Worm (Caenorhabditis elegans) whole organism, L2 larva: ENCODE measurements around the gene lin-24.
"Not testable (repeated sequence)": the region's sequence is repeated elsewhere in the genome, so short reads cannot be mapped to it uniquely, and the experiment has no call there.

Experiments
- C34F6.9 ChIP-seq: fragments of 150-350 bp; optimal IDR thresholded peaks from 2 replicates; lab custom pipeline; 2014; ENCODE audit warnings: missing biosample characterization, missing genetic modification characterization
- R02D3.7 ChIP-seq: fragments of 150-350 bp; optimal IDR thresholded peaks from 2 replicates; lab custom pipeline; 2014; ENCODE audit warnings: missing biosample characterization, missing genetic modification characterization
- Y55F3AM.14 ChIP-seq: fragments of 200-800 bp; sonication (Bioruptor generic); optimal IDR thresholded peaks from 2 replicates; lab custom pipeline; 2018; ENCODE audit warnings: mild to moderate bottlenecking, missing genetic modification characterization, missing compliant biosample characterization
- ZK546.5 ChIP-seq: sonication (generic microtip); optimal IDR thresholded peaks from 2 replicates; lab custom pipeline; 2017; ENCODE audit warnings: missing biosample characterization, missing genetic modification characterization
- aly-2 ChIP-seq: fragments of 150-350 bp; optimal IDR thresholded peaks from 2 replicates; lab custom pipeline; 2014; ENCODE audit warnings: missing biosample characterization, missing genetic modification characterization
- ama-1 ChIP-seq: fragments of 150-350 bp; optimal IDR thresholded peaks from 2 replicates; lab custom pipeline; 2018; ENCODE audit warnings: inconsistent platforms
- dmd-4 ChIP-seq: sonication (generic microtip); optimal IDR thresholded peaks from 2 replicates; lab custom pipeline; 2017; ENCODE audit warnings: missing biosample characterization, missing genetic modification characterization
- egl-27 ChIP-seq: sonication (generic microtip); optimal IDR thresholded peaks from 3 replicates; lab custom pipeline; 2017; ENCODE audit warnings: missing biosample characterization, missing genetic modification reagents, missing genetic modification characterization
- elt-1 ChIP-seq: fragments of 150-350 bp; optimal IDR thresholded peaks from 2 replicates; lab custom pipeline; 2014; ENCODE audit warnings: missing biosample characterization, missing genetic modification characterization
- elt-3 ChIP-seq: sonication (generic microtip); optimal IDR thresholded peaks from 2 replicates; lab custom pipeline; 2017; ENCODE audit warnings: missing biosample characterization, missing genetic modification characterization
- fos-1 ChIP-seq: fragments of 150-350 bp; optimal IDR thresholded peaks from 2 replicates; lab custom pipeline; 2014; ENCODE audit warnings: missing biosample characterization, missing genetic modification characterization
- lin-11 ChIP-seq: fragments of 150-350 bp; sonication (generic microtip); optimal IDR thresholded peaks from 2 replicates; lab custom pipeline; 2014; ENCODE audit warnings: missing biosample characterization, missing genetic modification characterization, inconsistent platforms, mixed read lengths
- lin-13 ChIP-seq: fragments of 150-350 bp; optimal IDR thresholded peaks from 2 replicates; lab custom pipeline; 2014; ENCODE audit warnings: missing biosample characterization, missing genetic modification reagents, missing genetic modification characterization
- lsy-2 ChIP-seq, 2 experiments: fragments of 150-350 bp in 1 of 2; sonication (generic microtip) in 1 of 2; optimal IDR thresholded peaks; 2 replicates each; lab custom pipeline; 2014 to 2017; ENCODE audit warnings: missing biosample characterization in 2 of 2, missing genetic modification characterization in 2 of 2
- mab-5 ChIP-seq: fragments of 150-350 bp; optimal IDR thresholded peaks from 2 replicates; lab custom pipeline; 2014; ENCODE audit warnings: missing biosample characterization, missing genetic modification characterization
- mbf-1 ChIP-seq: sonication (generic microtip); optimal IDR thresholded peaks from 2 replicates; lab custom pipeline; 2017; ENCODE audit warnings: missing biosample characterization, missing genetic modification characterization
- nhr-10 ChIP-seq: sonication (generic microtip); optimal IDR thresholded peaks from 2 replicates; lab custom pipeline; 2017; ENCODE audit warnings: missing biosample characterization, missing genetic modification characterization
- nhr-11 ChIP-seq: fragments of 150-350 bp; optimal IDR thresholded peaks from 2 replicates; lab custom pipeline; 2014; ENCODE audit warnings: missing biosample characterization, missing genetic modification characterization
- nhr-12 ChIP-seq: fragments of 150-350 bp; optimal IDR thresholded peaks from 2 replicates; lab custom pipeline; 2014; ENCODE audit warnings: missing biosample characterization, missing genetic modification characterization
- nhr-129 ChIP-seq: fragments of 150-350 bp; optimal IDR thresholded peaks from 2 replicates; lab custom pipeline; 2014; ENCODE audit warnings: missing biosample characterization, missing genetic modification characterization
- nhr-21 ChIP-seq: fragments of 150-350 bp; optimal IDR thresholded peaks from 2 replicates; lab custom pipeline; 2014; ENCODE audit warnings: missing biosample characterization, missing genetic modification characterization
- nhr-25 ChIP-seq: fragments of 150-350 bp; sonication (generic microtip); optimal IDR thresholded peaks from 3 replicates; lab custom pipeline; 2014; ENCODE audit warnings: missing biosample characterization, missing genetic modification characterization
- nhr-77 ChIP-seq: fragments of 150-350 bp; optimal IDR thresholded peaks from 2 replicates; lab custom pipeline; 2014; ENCODE audit warnings: missing biosample characterization, missing genetic modification characterization
- sem-4 ChIP-seq: fragments of 150-350 bp; optimal IDR thresholded peaks from 2 replicates; lab custom pipeline; 2014; ENCODE audit warnings: missing biosample characterization, missing genetic modification reagents, missing genetic modification characterization
- skn-1 ChIP-seq: sonication (generic microtip); optimal IDR thresholded peaks from 2 replicates; lab custom pipeline; 2017; ENCODE audit warnings: missing biosample characterization, missing genetic modification characterization
- sma-9 ChIP-seq, 2 experiments: fragments of 150-350 bp in 1 of 2; sonication (generic microtip) in 1 of 2; optimal IDR thresholded peaks; 2 replicates each; lab custom pipeline; 2014 to 2016; ENCODE audit warnings: missing genetic modification characterization in 2 of 2, mild to moderate bottlenecking in 1 of 2, missing biosample characterization in 1 of 2, missing compliant biosample characterization in 1 of 2, missing genetic modification reagents in 1 of 2, moderate library complexity in 1 of 2
- snpc-4 ChIP-seq: fragments of 150-350 bp; optimal IDR thresholded peaks from 2 replicates; lab custom pipeline; 2014; ENCODE audit warnings: missing biosample characterization, missing genetic modification characterization
- unc-39 ChIP-seq: fragments of 150-350 bp; optimal IDR thresholded peaks from 2 replicates; lab custom pipeline; 2014; ENCODE audit warnings: missing biosample characterization, missing genetic modification characterization
- unc-55 ChIP-seq: fragments of 150-350 bp; sonication (generic microtip); optimal IDR thresholded peaks from 3 replicates; lab custom pipeline; 2014; ENCODE audit warnings: missing biosample characterization, missing genetic modification reagents, missing genetic modification characterization
- zag-1 ChIP-seq: fragments of 150-350 bp; optimal IDR thresholded peaks from 2 replicates; lab custom pipeline; 2014; ENCODE audit warnings: missing biosample characterization, missing genetic modification characterization
- ztf-1 ChIP-seq: fragments of 200-800 bp; sonication (Bioruptor generic); conservative IDR thresholded peaks from 2 replicates; pipeline ENCODE4 v1.3.6; 2022; ENCODE audit warnings: missing genetic modification characterization, missing compliant biosample characterization
- ztf-11 ChIP-seq: sonication (generic microtip); optimal IDR thresholded peaks from 2 replicates; lab custom pipeline; 2017; ENCODE audit warnings: missing biosample characterization, missing genetic modification characterization
- ztf-4 ChIP-seq: fragments of 150-350 bp; optimal IDR thresholded peaks from 2 replicates; lab custom pipeline; 2014; ENCODE audit warnings: missing biosample characterization, missing genetic modification characterization

Gene lin-24

ce11 chrIV:12131308-12132072 lies 2.2 kb downstream of the lin-24 start:
- TF ChIP-seq nhr-21 (tag; lab: Kevin White, UChicago), result no peak
- no peak for TF ChIP-seq elt-1 (tag; lab: Kevin White, UChicago)
- TF ChIP-seq ztf-11 (tag; lab: Kevin White, UChicago), result no peak
- TF ChIP-seq ztf-4 (tag; lab: Kevin White, UChicago), result no peak
- no peak for TF ChIP-seq nhr-77 (tag; lab: Kevin White, UChicago)
- no peak for TF ChIP-seq sem-4 (tag; lab: Kevin White, UChicago)
- peak; percentile 11 for TF ChIP-seq nhr-129 (tag; lab: Kevin White, UChicago)
- peak; percentile 59 for TF ChIP-seq snpc-4 (tag; lab: Kevin White, UChicago)
- no peak for TF ChIP-seq ztf-1 (GFP tag; lab: Robert Waterston, UW)
- TF ChIP-seq dmd-4 (tag; lab: Kevin White, UChicago), result no peak
- no peak for TF ChIP-seq egl-27
- no peak for TF ChIP-seq elt-3

ce11 chrIV:12133776-12134175 lies 4.5 kb downstream of the lin-24 start:
- TF ChIP-seq nhr-129 (tag; lab: Kevin White, UChicago), result peak; percentile 13
- TF ChIP-seq egl-27, result no peak

ce11 chrIV:12134991-12135390 lies 5.7 kb downstream of the lin-24 start:
- TF ChIP-seq unc-39 (tag; lab: Kevin White, UChicago) (no peak), zag-1 (tag; lab: Kevin White, UChicago) (no peak), lin-11 (no peak), nhr-129 (tag; lab: Kevin White, UChicago) (no peak), elt-3 (no peak)
- TF ChIP-seq, all 48 proteins: peak for 0

- not testable (repeated sequence) for TF ChIP-seq lsy-2 (tag; optimal IDR thresholded peaks at IDR 0.05; lab: Kevin White, UChicago); lin-11; aly-2
- TF ChIP-seq, all 48 proteins: peak for 0; not testable (repeated sequence) for 48
Observed at ce11 chrIV:12138093-12138492, 8.8 kb downstream of the lin-24 start, which contains the start of gene B0001.4. Gene B0001.4 (minus strand): TSS chrIV:12138193.

- no peak for TF ChIP-seq zag-1 (tag; lab: Kevin White, UChicago)
- TF ChIP-seq nhr-25 (tag; lab: Kevin White, UChicago), result no peak
- TF ChIP-seq unc-55 (GFP tag; lab: Kevin White, UChicago), result no peak
- TF ChIP-seq Y55F3AM.14 (GFP tag; lab: Kevin White, UChicago), result no peak
- no peak for TF ChIP-seq mbf-1 (tag; lab: Kevin White, UChicago)
- no peak for TF ChIP-seq lin-13 (GFP tag; lab: Kevin White, UChicago)
- no peak for TF ChIP-seq fos-1 (tag; lab: Kevin White, UChicago)
- TF ChIP-seq ZK546.5 (tag; lab: Kevin White, UChicago), result no peak
- no peak for TF ChIP-seq ztf-1 (GFP tag; lab: Robert Waterston, UW)
- TF ChIP-seq mab-5 (tag; lab: Kevin White, UChicago), result no peak
- TF ChIP-seq ztf-4 (tag; lab: Kevin White, UChicago), result no peak
- no peak for TF ChIP-seq nhr-11 (tag; lab: Kevin White, UChicago)
- TF ChIP-seq snpc-4 (tag; lab: Kevin White, UChicago), result no peak
- no peak for TF ChIP-seq unc-39 (tag; lab: Kevin White, UChicago)
- no peak for TF ChIP-seq R02D3.7 (tag; lab: Kevin White, UChicago)
- TF ChIP-seq nhr-12, result no peak
- TF ChIP-seq nhr-77 (tag; lab: Kevin White, UChicago), result no peak
- TF ChIP-seq aly-2, result no peak
- no peak for TF ChIP-seq sma-9 (GFP tag; optimal IDR thresholded peaks at IDR 0.05; lab: Kevin White, UChicago)
- no peak for TF ChIP-seq sma-9 (tag; optimal IDR thresholded peaks at IDR 0.05; lab: Kevin White, UChicago)
Observed at ce11 chrIV:12140959-12141358, 11.7 kb downstream of the lin-24 start, which contains the start of gene B0001.8. Gene B0001.8 (minus strand): TSS chrIV:12141059.

- TF ChIP-seq nhr-129 (tag; lab: Kevin White, UChicago) (no peak), nhr-11 (tag; lab: Kevin White, UChicago) (no peak), unc-39 (tag; lab: Kevin White, UChicago) (no peak), skn-1 (tag; lab: Kevin White, UChicago) (no peak), nhr-10 (tag; lab: Kevin White, UChicago) (no peak), nhr-12 (no peak), fos-1 (tag; lab: Kevin White, UChicago) (no peak), lin-11 (no peak), ama-1 (lab: Kevin White, UChicago) (no peak), nhr-21 (tag; lab: Kevin White, UChicago) (no peak), ztf-4 (tag; lab: Kevin White, UChicago) (no peak), C34F6.9 (no peak), lin-13 (GFP tag; lab: Kevin White, UChicago) (no peak)
Observed at ce11 chrIV:12143231-12143630, 13.9 kb downstream of the lin-24 start, which contains the start of gene B0001.5. Gene B0001.5 (minus strand): TSS chrIV:12143331.
